Fruit fly (Drosophila melanogaster) whole organism, prepupa: Measurements from ENCODE around the gene His2Av.

ENCODE experiments used
- Blimp-1 ChIP-seq: fragments of 200-800 bp; sonication (Bioruptor generic); optimal IDR thresholded peaks from 3 replicates; lab custom pipeline; 2017; ENCODE audit warnings: missing biosample characterization, missing genetic modification characterization, mild to moderate bottlenecking, moderate library complexity, missing genetic modification reagents
- CG10631 ChIP-seq: fragments of 200-800 bp; sonication (Bioruptor generic); optimal IDR thresholded peaks from 2 replicates; lab custom pipeline; 2016; ENCODE audit warnings: missing biosample characterization, missing genetic modification characterization
- CG10669 ChIP-seq: fragments of 200-800 bp; sonication (Bioruptor generic); optimal IDR thresholded peaks from 3 replicates; lab custom pipeline; 2018; ENCODE audit warnings: missing biosample characterization, mild to moderate bottlenecking, missing genetic modification characterization, moderate library complexity
- CG11294 ChIP-seq: fragments of 200-800 bp; sonication (Bioruptor generic); IDR thresholded peaks from 2 replicates; pipeline ENCODE4 v1.3.6; 2022; ENCODE audit warnings: missing biosample characterization, missing genetic modification characterization
- CG11902 ChIP-seq: fragments of 200-800 bp; sonication (Bioruptor generic); optimal IDR thresholded peaks from 3 replicates; lab custom pipeline; 2016; ENCODE audit warnings: missing biosample characterization, missing genetic modification characterization
- CG1621 ChIP-seq: fragments of 200-800 bp; sonication (Bioruptor generic); optimal IDR thresholded peaks from 3 replicates; lab custom pipeline; 2018; ENCODE audit warnings: missing biosample characterization, mild to moderate bottlenecking, missing genetic modification characterization
- CG3032 ChIP-seq: fragments of 200-800 bp; optimal IDR thresholded peaks from 2 replicates; lab custom pipeline; 2019; ENCODE audit warnings: missing biosample characterization, mild to moderate bottlenecking, missing genetic modification characterization, moderate library complexity
- CG32006 ChIP-seq: fragments of 200-800 bp; sonication (Bioruptor generic); optimal IDR thresholded peaks from 3 replicates; lab custom pipeline; 2017; ENCODE audit warnings: missing biosample characterization, mild to moderate bottlenecking, missing genetic modification characterization
- CG34406 ChIP-seq: fragments of 200-800 bp; sonication (Bioruptor generic); optimal IDR thresholded peaks from 3 replicates; lab custom pipeline; 2016; ENCODE audit warnings: missing biosample characterization, missing genetic modification characterization
- CG3919 ChIP-seq: fragments of 200-800 bp; sonication (Bioruptor generic); optimal IDR thresholded peaks from 3 replicates; lab custom pipeline; 2016; ENCODE audit warnings: missing biosample characterization, missing genetic modification characterization
- CG6163 ChIP-seq: fragments of 200-800 bp; sonication (Bioruptor generic); IDR thresholded peaks from 3 replicates; pipeline ENCODE4 v1.3.6; 2022; ENCODE audit warnings: missing biosample characterization, missing genetic modification characterization
- CG7368 ChIP-seq: fragments of 200-800 bp; sonication (Bioruptor generic); optimal IDR thresholded peaks from 3 replicates; lab custom pipeline; 2016; ENCODE audit warnings: missing biosample characterization, missing genetic modification characterization
- Eip75B ChIP-seq: fragments of 200-800 bp; sonication (Bioruptor generic); optimal IDR thresholded peaks from 3 replicates; lab custom pipeline; 2016; ENCODE audit warnings: missing biosample characterization, missing genetic modification characterization
- Eip78C ChIP-seq: fragments of 200-800 bp; sonication (Bioruptor generic); peaks from one replicate; lab custom pipeline; 2016; ENCODE audit warnings: missing biosample characterization, missing genetic modification characterization
- Gug ChIP-seq: fragments of 200-800 bp; sonication (Bioruptor generic); IDR thresholded peaks from 2 replicates; pipeline ENCODE4 v1.3.6; 2022; ENCODE audit warnings: missing biosample characterization, missing genetic modification characterization
- Hr4 ChIP-seq: fragments of 200-800 bp; sonication (Bioruptor generic); optimal IDR thresholded peaks from 3 replicates; lab custom pipeline; 2016; ENCODE audit warnings: missing biosample characterization, missing genetic modification characterization
- Lpt ChIP-seq: fragments of 200-800 bp; sonication (Bioruptor generic); optimal IDR thresholded peaks from 3 replicates; lab custom pipeline; 2016; ENCODE audit warnings: missing biosample characterization, missing genetic modification characterization
- OdsH ChIP-seq: fragments of 200-800 bp; sonication (Bioruptor generic); optimal IDR thresholded peaks from 3 replicates; lab custom pipeline; 2016; ENCODE audit warnings: missing biosample characterization, missing genetic modification characterization
- Sox102F ChIP-seq: fragments of 200-800 bp; sonication (Bioruptor generic); optimal IDR thresholded peaks from 2 replicates; lab custom pipeline; 2016; ENCODE audit warnings: missing biosample characterization, mild to moderate bottlenecking, missing genetic modification characterization
- Sox15 ChIP-seq: fragments of 200-800 bp; sonication (Bioruptor generic); optimal IDR thresholded peaks from 3 replicates; lab custom pipeline; 2016; ENCODE audit warnings: missing biosample characterization, missing genetic modification characterization
- achi ChIP-seq: fragments of 200-800 bp; sonication (Bioruptor generic); optimal IDR thresholded peaks from 3 replicates; lab custom pipeline; 2016; ENCODE audit warnings: missing biosample characterization, missing genetic modification characterization
- acj6 ChIP-seq: fragments of 200-800 bp; sonication (Bioruptor generic); optimal IDR thresholded peaks from 3 replicates; lab custom pipeline; 2016; ENCODE audit warnings: missing biosample characterization, missing genetic modification characterization
- cyc ChIP-seq: fragments of 200-800 bp; sonication (Bioruptor generic); optimal IDR thresholded peaks from 3 replicates; lab custom pipeline; 2016; ENCODE audit warnings: missing biosample characterization, missing genetic modification characterization
- dac ChIP-seq: fragments of 200-800 bp; sonication (Bioruptor generic); optimal IDR thresholded peaks from 2 replicates; lab custom pipeline; 2017; ENCODE audit warnings: missing biosample characterization, mild to moderate bottlenecking, missing genetic modification characterization
- dsx ChIP-seq: fragments of 200-800 bp; optimal IDR thresholded peaks from 3 replicates; lab custom pipeline; 2019; ENCODE audit warnings: missing biosample characterization, mild to moderate bottlenecking, missing genetic modification characterization, moderate library complexity; ENCODE audit not compliant: poor library complexity, severe bottlenecking
- esn ChIP-seq: fragments of 200-800 bp; sonication (Bioruptor generic); optimal IDR thresholded peaks from 2 replicates; lab custom pipeline; 2016; ENCODE audit warnings: missing biosample characterization, mild to moderate bottlenecking, missing genetic modification characterization, moderate library complexity
- fd59A ChIP-seq: fragments of 200-800 bp; sonication (Bioruptor generic); optimal IDR thresholded peaks from 2 replicates; lab custom pipeline; 2017; ENCODE audit warnings: missing biosample characterization, mild to moderate bottlenecking, missing genetic modification characterization, missing genetic modification reagents
- fd85E ChIP-seq: fragments of 200-800 bp; sonication (Bioruptor generic); optimal IDR thresholded peaks from 3 replicates; lab custom pipeline; 2016; ENCODE audit warnings: missing biosample characterization, missing genetic modification characterization
- fkh ChIP-seq: fragments of 200-800 bp; sonication (Bioruptor generic); optimal IDR thresholded peaks from 3 replicates; lab custom pipeline; 2017; ENCODE audit warnings: missing biosample characterization, mild to moderate bottlenecking, missing genetic modification characterization, moderate library complexity
- pdm3 ChIP-seq: fragments of 200-800 bp; sonication (Bioruptor generic); optimal IDR thresholded peaks from 3 replicates; lab custom pipeline; 2016; ENCODE audit warnings: missing biosample characterization, missing genetic modification characterization
- salr ChIP-seq, 2 experiments: fragments of 200-800 bp; sonication (Bioruptor generic); optimal IDR thresholded peaks; 3 replicates each; lab custom pipeline; 2016 to 2018; ENCODE audit warnings: missing biosample characterization in 2 of 2, missing genetic modification characterization in 2 of 2, mild to moderate bottlenecking in 1 of 2
- spab ChIP-seq: fragments of 200-800 bp; sonication (Bioruptor generic); optimal IDR thresholded peaks from 2 replicates; lab custom pipeline; 2017; ENCODE audit warnings: missing biosample characterization, mild to moderate bottlenecking, missing genetic modification characterization, missing genetic modification reagents
- ss ChIP-seq, 2 experiments: fragments of 200-800 bp; sonication (Bioruptor generic); optimal IDR thresholded peaks; 2 replicates in 1 of 2; 3 replicates in 1 of 2; lab custom pipeline; 2017 to 2018; ENCODE audit warnings: mild to moderate bottlenecking in 2 of 2, missing biosample characterization in 2 of 2, missing genetic modification characterization in 2 of 2, moderate library complexity in 1 of 2
- svp ChIP-seq: fragments of 200-800 bp; sonication (Bioruptor generic); peaks from one replicate; lab custom pipeline; 2016; ENCODE audit warnings: missing biosample characterization, missing genetic modification characterization
- topi ChIP-seq: fragments of 200-800 bp; sonication (Bioruptor generic); optimal IDR thresholded peaks from 3 replicates; lab custom pipeline; 2016; ENCODE audit warnings: missing biosample characterization, missing genetic modification characterization

The His2Av gene

dm6 chr3R:26875544-26876027 lies 8.9 kb downstream of the His2Av start, which contains the start of gene Rb97D (continued):
- TF ChIP-seq spab (GFP tag; lab: Kevin White, UChicago) (no peak), dac (peak; percentile 12), CG34406 (GFP tag; lab: Kevin White, UChicago) (peak; percentile 34), CG1621 (tag; lab: Kevin White, UChicago) (peak; percentile 36), Eip75B (GFP tag; lab: Kevin White, UChicago) (peak; percentile 73), fkh (GFP tag; lab: Kevin White, UChicago) (peak; percentile 2), Sox15 (GFP tag; lab: Kevin White, UChicago) (peak; percentile 38), svp (GFP tag; lab: Kevin White, UChicago) (no peak), CG7368 (GFP tag; lab: Kevin White, UChicago) (no peak), Hr4 (GFP tag; lab: Kevin White, UChicago) (peak; percentile 78), Sox102F (GFP tag; lab: Kevin White, UChicago) (peak; percentile 52), ss (GFP tag; optimal IDR thresholded peaks at IDR 0.05; lab: Kevin White, UChicago) (peak; percentile 42 to 48), fd59A (peak; percentile 2), CG11902 (peak; percentile 52), OdsH (GFP tag; lab: Kevin White, UChicago) (peak; percentile 67), Eip78C (GFP tag; lab: Kevin White, UChicago) (peak; percentile 71), CG6163 (GFP tag; lab: Robert Waterston, UW) (peak; percentile 80), CG11294 (GFP tag; lab: Robert Waterston, UW) (no peak; the same call in 1 of the 2 replicates), CG3919 (GFP tag; lab: Kevin White, UChicago) (peak; percentile 63), Lpt (no peak)

dm6 chr3R:26876432-26876831 lies 9.7 kb downstream of the His2Av start, which contains the start of gene CG5500:
Gene CG5500 (plus strand): TSS chr3R:26876630.
- TF ChIP-seq Gug (GFP tag; lab: Robert Waterston, UW) = no peak
- TF ChIP-seq topi = no peak
- TF ChIP-seq salr (GFP tag; optimal IDR thresholded peaks at IDR 0.05; lab: Kevin White, UChicago) = no peak
- TF ChIP-seq Blimp-1 (GFP tag; lab: Kevin White, UChicago) = no peak
- peak; percentile 83 for TF ChIP-seq fkh (GFP tag; lab: Kevin White, UChicago)
- TF ChIP-seq CG10631 = no peak
- peak; percentile 14 for TF ChIP-seq esn (GFP tag; lab: Kevin White, UChicago)

DNA sequence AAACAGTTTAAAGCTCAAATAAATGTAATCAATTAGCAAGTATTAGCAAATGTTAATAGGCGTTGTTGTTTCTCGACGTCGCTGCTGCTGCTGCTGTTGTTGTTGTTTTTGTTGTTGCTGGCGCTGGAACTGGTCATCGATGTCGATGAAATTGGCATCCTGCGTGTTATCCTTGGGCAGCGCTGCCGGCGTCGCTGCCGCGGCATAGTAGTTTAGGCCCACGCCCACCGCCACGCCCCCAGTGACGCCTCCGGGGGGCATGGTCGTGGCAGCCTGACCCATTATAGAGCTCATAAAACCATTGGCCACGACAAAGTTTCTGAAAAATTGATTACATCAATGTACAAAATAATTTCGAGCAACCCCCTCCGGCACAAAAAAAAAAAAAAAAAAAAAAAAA lies 10.1 kb downstream of the His2Av start:
- TF ChIP-seq fkh (GFP tag; lab: Kevin White, UChicago) (no peak), CG10669 (GFP tag; lab: Kevin White, UChicago) (no peak), salr (GFP tag; optimal IDR thresholded peaks at IDR 0.05; lab: Kevin White, UChicago) (no peak), CG32006 (GFP tag; lab: Kevin White, UChicago) (no peak), Sox102F (GFP tag; lab: Kevin White, UChicago) (no peak), Blimp-1 (GFP tag; lab: Kevin White, UChicago) (no peak), fd85E (GFP tag; lab: Kevin White, UChicago) (no peak), Lpt (no peak), cyc (GFP tag; lab: Kevin White, UChicago) (no peak), esn (GFP tag; lab: Kevin White, UChicago) (no peak), acj6 (GFP tag; lab: Kevin White, UChicago) (no peak), dsx (GFP tag; lab: Kevin White, UChicago) (no peak), pdm3 (GFP tag; lab: Kevin White, UChicago) (no peak), CG3032 (no peak), achi (no peak), OdsH (GFP tag; lab: Kevin White, UChicago) (no peak), CG11294 (GFP tag; lab: Robert Waterston, UW) (no peak)
